Fruit fly (Drosophila melanogaster): ENCODE results near the gene CG17321.

Gene CG17321

DNA sequence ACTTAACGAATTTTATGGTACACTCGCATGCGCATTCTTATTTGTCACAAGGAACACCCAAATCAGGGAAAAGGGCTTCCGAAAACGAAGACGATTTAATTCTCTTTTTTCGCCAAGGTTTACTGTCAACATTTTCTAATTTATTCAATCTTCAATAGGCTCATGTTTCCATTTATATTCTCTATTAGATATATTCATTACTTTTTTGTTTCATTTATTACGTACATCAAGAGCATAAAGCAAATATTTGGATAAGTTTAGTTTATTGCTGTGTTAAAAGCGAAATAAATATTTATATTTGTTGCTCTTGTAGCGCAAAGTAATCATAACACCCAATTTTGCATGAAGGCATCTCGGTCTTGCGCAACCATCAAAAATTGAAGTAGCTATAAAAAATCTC, 56.0 kb downstream of the CG17321 start:
- TF ChIP-seq h (optimal IDR thresholded peaks at IDR 0.05) (no peak), psq (optimal IDR thresholded peaks at IDR 0.05) (no peak), Sin3A (optimal IDR thresholded peaks at IDR 0.05) (no peak), insv (optimal IDR thresholded peaks at IDR 0.05) (no peak), Myc (optimal IDR thresholded peaks at IDR 0.05) (no peak), ttk (optimal IDR thresholded peaks at IDR 0.05) (no peak)

Data from Kc167 (cell line).